Fruit fly (Drosophila melanogaster) whole organism, wandering third instar larva: ENCODE results near the gene CG13075.

ENCODE experiments used
- Dif ChIP-seq: fragments of 200-275, 200-300 bp; sonication (Bioruptor generic); optimal IDR thresholded peaks from 2 replicates; lab custom pipeline; 2018; ENCODE audit warnings: missing biosample characterization, missing genetic modification characterization; ENCODE audit not compliant: partially characterized antibody
- HLH106 ChIP-seq: fragments of 200-800 bp; optimal IDR thresholded peaks from 3 replicates; lab custom pipeline; 2019; ENCODE audit warnings: missing biosample characterization, mild to moderate bottlenecking, missing genetic modification characterization, moderate library complexity
- OdsH ChIP-seq: fragments of 200-800 bp; sonication (Bioruptor generic); optimal IDR thresholded peaks from 2 replicates; lab custom pipeline; 2016; ENCODE audit warnings: missing biosample characterization, mild to moderate bottlenecking, missing genetic modification characterization
- Sp1 ChIP-seq: fragments of 200-800 bp; sonication (Bioruptor generic); optimal IDR thresholded peaks from 3 replicates; lab custom pipeline; 2019; ENCODE audit warnings: missing biosample characterization, mild to moderate bottlenecking, missing genetic modification characterization, moderate library complexity
- br ChIP-seq: fragments of 200-800 bp; sonication (Bioruptor generic); optimal IDR thresholded peaks from 2 replicates; lab custom pipeline; 2016; ENCODE audit warnings: missing biosample characterization, missing genetic modification characterization
- dsf ChIP-seq: sonication (Bioruptor generic); optimal IDR thresholded peaks from 2 replicates; lab custom pipeline; 2016; ENCODE audit warnings: missing biosample characterization, missing genetic modification characterization, borderline replicate concordance
- fru ChIP-seq: fragments of 200-800 bp; sonication (Bioruptor generic); optimal IDR thresholded peaks from 3 replicates; lab custom pipeline; 2016; ENCODE audit warnings: missing biosample characterization, mild to moderate bottlenecking, missing genetic modification characterization
- h ChIP-seq: fragments of 200-800 bp; sonication (Bioruptor generic); optimal IDR thresholded peaks from 3 replicates; lab custom pipeline; 2016; ENCODE audit warnings: missing biosample characterization, mild to moderate bottlenecking, missing genetic modification characterization
- jim ChIP-seq: fragments of 175-275, 200-325 bp; sonication (Bioruptor generic); optimal IDR thresholded peaks from 2 replicates; lab custom pipeline; 2016; ENCODE audit warnings: missing biosample characterization, mild to moderate bottlenecking, missing genetic modification characterization
- pan ChIP-seq: fragments of >200 bp; optimal IDR thresholded peaks from 2 replicates; lab custom pipeline; 2017
- psq ChIP-seq: fragments of 200-800 bp; sonication (Bioruptor generic); optimal IDR thresholded peaks from 3 replicates; lab custom pipeline; 2017; ENCODE audit warnings: missing biosample characterization, mild to moderate bottlenecking, missing genetic modification characterization, moderate library complexity
- sage ChIP-seq: fragments of 200-800 bp; sonication (Bioruptor generic); optimal IDR thresholded peaks from 2 replicates; lab custom pipeline; 2016; ENCODE audit warnings: missing biosample characterization, mild to moderate bottlenecking, missing genetic modification characterization
- usp ChIP-seq: fragments of >200 bp; optimal IDR thresholded peaks from 2 replicates; lab custom pipeline; 2017; ENCODE audit warnings: missing biosample characterization, missing genetic modification characterization

DNA sequence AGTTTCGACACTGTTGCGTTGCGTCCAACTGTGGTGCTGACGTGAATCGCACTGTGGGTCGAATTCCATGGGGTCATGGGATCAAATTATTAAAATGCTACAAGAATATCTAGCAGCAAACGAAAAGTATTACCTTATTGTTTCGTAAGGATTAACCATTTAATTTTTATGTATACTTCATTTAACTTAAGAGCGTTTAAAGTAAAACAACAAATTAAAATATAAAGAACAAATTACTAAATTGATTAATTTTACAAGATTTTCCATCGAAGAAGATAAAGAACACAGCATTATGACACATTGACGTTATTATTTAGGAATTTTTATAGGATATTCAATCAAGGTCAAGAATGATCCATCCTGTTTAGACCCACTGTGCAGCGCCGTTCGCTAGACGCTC is 29.7 kb upstream of the CG13075 start:
- TF ChIP-seq Sp1 (GFP tag; lab: Kevin White, UChicago) (no peak), psq (no peak), jim (GFP tag; lab: Kevin White, UChicago) (no peak), dsf (GFP tag; lab: Kevin White, UChicago) (no peak), OdsH (GFP tag; lab: Kevin White, UChicago) (no peak), h (GFP tag; lab: Kevin White, UChicago) (peak; percentile 13), sage (GFP tag; lab: Kevin White, UChicago) (no peak), HLH106 (tag; lab: Kevin White, UChicago) (no peak), usp (no peak), fru (GFP tag; lab: Kevin White, UChicago) (no peak), pan (lab: Kevin White, UChicago) (no peak), Dif (GFP tag; lab: Kevin White, UChicago) (no peak), br (GFP tag; lab: Kevin White, UChicago) (no peak)
